Fruit fly (Drosophila melanogaster) whole organism, embryonic: Measurements from ENCODE around the gene CG13829.

Experiments used
- Aef1 ChIP-seq: fragments of 200-800 bp; sonication (Bioruptor generic); IDR thresholded peaks from 3 replicates; pipeline ENCODE4 v1.3.6; 2022; ENCODE audit warnings: missing biosample characterization, missing genetic modification characterization
- Bteb2 ChIP-seq: fragments of 200-800 bp; sonication (Bioruptor generic); optimal IDR thresholded peaks from 2 replicates; lab custom pipeline; 2016; ENCODE audit warnings: missing biosample characterization, missing genetic modification characterization
- CG1024 ChIP-seq: fragments of 200-800 bp; sonication (Bioruptor generic); IDR thresholded peaks from 2 replicates; pipeline ENCODE4 v1.3.6; 2022; ENCODE audit warnings: missing biosample characterization, missing genetic modification characterization
- CG11093 ChIP-seq: fragments of 200-800 bp; sonication (Bioruptor generic); IDR thresholded peaks from 3 replicates; pipeline ENCODE4 v1.3.6; 2022; ENCODE audit warnings: missing biosample characterization, missing genetic modification characterization
- CG12219 ChIP-seq: fragments of 200-800 bp; sonication (Bioruptor generic); optimal IDR thresholded peaks from 3 replicates; lab custom pipeline; 2018; ENCODE audit warnings: missing biosample characterization, mild to moderate bottlenecking, missing genetic modification characterization
- CG15601 ChIP-seq: fragments of 200-800 bp; sonication (Bioruptor generic); optimal IDR thresholded peaks from 3 replicates; lab custom pipeline; 2019; ENCODE audit warnings: missing biosample characterization, mild to moderate bottlenecking, missing genetic modification characterization, moderate library complexity
- CG15696 ChIP-seq: fragments of 200-800 bp; sonication (Bioruptor generic); optimal IDR thresholded peaks from 2 replicates; lab custom pipeline; 2019; ENCODE audit warnings: missing biosample characterization, mild to moderate bottlenecking, missing genetic modification characterization, moderate library complexity
- CG16813 ChIP-seq: fragments of 200-800 bp; sonication (Bioruptor generic); IDR thresholded peaks from 3 replicates; pipeline ENCODE4 v1.3.6; 2022; ENCODE audit warnings: missing biosample characterization, missing genetic modification characterization; ENCODE audit not compliant: partially characterized antibody
- CG17912 ChIP-seq: fragments of 200-800 bp; sonication (Bioruptor generic); optimal IDR thresholded peaks from 2 replicates; lab custom pipeline; 2018; ENCODE audit warnings: missing biosample characterization, mild to moderate bottlenecking, missing genetic modification characterization
- CG32532 ChIP-seq: fragments of 200-800 bp; sonication (Bioruptor generic); IDR thresholded peaks from 2 replicates; pipeline ENCODE4 v1.3.6; 2022; ENCODE audit warnings: missing biosample characterization, missing genetic modification characterization
- CG32767 ChIP-seq: fragments of 200-800 bp; sonication (Bioruptor generic); IDR thresholded peaks from 2 replicates; pipeline ENCODE4 v1.3.6; 2022; ENCODE audit warnings: missing biosample characterization, missing genetic modification characterization
- CG33213 ChIP-seq: fragments of 200-800 bp; sonication (Bioruptor generic); optimal IDR thresholded peaks from 3 replicates; lab custom pipeline; 2016; ENCODE audit warnings: missing biosample characterization, missing genetic modification characterization
- CG3726 ChIP-seq: fragments of 200-800 bp; sonication (Bioruptor generic); IDR thresholded peaks from 3 replicates; pipeline ENCODE4, ENCODE4 v1.3.6; 2022; ENCODE audit warnings: missing biosample characterization, missing genetic modification characterization
- CG4404 ChIP-seq: fragments of 200-800 bp; sonication (Bioruptor generic); IDR thresholded peaks from 2 replicates; pipeline ENCODE4 v1.3.6; 2022; ENCODE audit warnings: missing biosample characterization, missing genetic modification characterization
- CG4617 ChIP-seq: fragments of 200-800 bp; sonication (Bioruptor generic); optimal IDR thresholded peaks from 3 replicates; lab custom pipeline; 2016; ENCODE audit warnings: missing biosample characterization, missing genetic modification characterization, borderline replicate concordance
- CG6854 ChIP-seq: fragments of 200-800 bp; sonication (Bioruptor generic); optimal IDR thresholded peaks from 3 replicates; lab custom pipeline; 2017; ENCODE audit warnings: missing biosample characterization, mild to moderate bottlenecking, missing genetic modification characterization
- CG8290 ChIP-seq, 3 experiments: fragments of 200-800 bp; sonication (Bioruptor generic); optimal IDR thresholded peaks; 2 replicates each; lab custom pipeline; 2016 to 2019; ENCODE audit warnings: missing biosample characterization in 3 of 3, missing genetic modification characterization in 3 of 3, mild to moderate bottlenecking in 2 of 3, moderate library complexity in 1 of 3
- CG8388 ChIP-seq: fragments of 200-800 bp; sonication (Bioruptor generic); optimal IDR thresholded peaks from 2 replicates; lab custom pipeline; 2019; ENCODE audit warnings: missing biosample characterization, mild to moderate bottlenecking, missing genetic modification characterization, moderate library complexity
- CoRest ChIP-seq: fragments of 200-800 bp; sonication (Bioruptor generic); optimal IDR thresholded peaks from 3 replicates; lab custom pipeline; 2018; ENCODE audit warnings: missing biosample characterization, mild to moderate bottlenecking, missing genetic modification characterization, moderate library complexity
- Deaf1 ChIP-seq: fragments of 200-800 bp; optimal IDR thresholded peaks from 3 replicates; lab custom pipeline; 2019; ENCODE audit warnings: missing biosample characterization, mild to moderate bottlenecking, missing genetic modification characterization, moderate library complexity
- HHEX ChIP-seq: fragments of 200-800 bp; sonication (Bioruptor generic); optimal IDR thresholded peaks from 3 replicates; lab custom pipeline; 2017; ENCODE audit warnings: missing biosample characterization, mild to moderate bottlenecking, missing genetic modification characterization, missing genetic modification reagents
- HLH54F ChIP-seq: fragments of 200-800 bp; sonication (Bioruptor generic); optimal IDR thresholded peaks from 3 replicates; lab custom pipeline; 2016; ENCODE audit warnings: missing biosample characterization, missing genetic modification characterization
- Hr39 ChIP-seq: fragments of >200 bp; optimal IDR thresholded peaks from 2 replicates; lab custom pipeline; 2017
- Med ChIP-seq: fragments of 200-800 bp; sonication (Bioruptor generic); peaks from one replicate; lab custom pipeline; 2016; ENCODE audit warnings: missing biosample characterization, missing genetic modification characterization, mild to moderate bottlenecking, inconsistent platforms, moderate library complexity
- Meics ChIP-seq: fragments of 200-800 bp; sonication (Bioruptor generic); optimal IDR thresholded peaks from 2 replicates; lab custom pipeline; 2017; ENCODE audit warnings: missing biosample characterization, mild to moderate bottlenecking, missing genetic modification characterization
- NC2β ChIP-seq: fragments of 200-800 bp; sonication (Bioruptor generic); optimal IDR thresholded peaks from 2 replicates; lab custom pipeline; 2016; ENCODE audit warnings: missing biosample characterization, missing genetic modification characterization
- NfI ChIP-seq: fragments of 200-800 bp; sonication (Bioruptor generic); optimal IDR thresholded peaks from 3 replicates; lab custom pipeline; 2018; ENCODE audit warnings: missing biosample characterization, mild to moderate bottlenecking, missing genetic modification characterization, moderate library complexity
- Oli ChIP-seq: fragments of 200-800 bp; sonication (Bioruptor generic); optimal IDR thresholded peaks from 2 replicates; lab custom pipeline; 2018; ENCODE audit warnings: missing biosample characterization, mild to moderate bottlenecking, missing genetic modification characterization, moderate library complexity
- PHDP ChIP-seq: fragments of 200-800 bp; sonication (Bioruptor generic); optimal IDR thresholded peaks from 3 replicates; lab custom pipeline; 2018; ENCODE audit warnings: missing biosample characterization, mild to moderate bottlenecking, missing genetic modification characterization, moderate library complexity
- Ravus ChIP-seq: fragments of 200-800 bp; sonication (Bioruptor generic); IDR thresholded peaks from 2 replicates; pipeline ENCODE4 v1.3.6; 2022; ENCODE audit warnings: missing biosample characterization, missing genetic modification characterization
- Rfx ChIP-seq: fragments of 200-800 bp; sonication (Bioruptor generic); IDR thresholded peaks from 2 replicates; pipeline ENCODE4 v1.3.6; 2022; ENCODE audit warnings: missing biosample characterization, missing genetic modification characterization
- amos ChIP-seq: fragments of 200-800 bp; sonication (Bioruptor generic); IDR thresholded peaks from 2 replicates; pipeline ENCODE4 v1.3.6; 2022; ENCODE audit warnings: missing biosample characterization, missing genetic modification characterization; ENCODE audit not compliant: partially characterized antibody
- chif ChIP-seq, 2 experiments: fragments of 200-800 bp; sonication (Bioruptor generic); optimal IDR thresholded peaks; 3 replicates each; lab custom pipeline; 2016; ENCODE audit warnings: missing biosample characterization in 2 of 2, missing genetic modification characterization in 2 of 2
- chm ChIP-seq: fragments of 200-800 bp; sonication (Bioruptor generic); IDR thresholded peaks from 2 replicates; pipeline ENCODE4 v1.3.6; 2022; ENCODE audit warnings: missing biosample characterization, missing genetic modification characterization
- corto ChIP-seq: fragments of 200-800 bp; sonication (Bioruptor generic); optimal IDR thresholded peaks from 2 replicates; lab custom pipeline; 2016; ENCODE audit warnings: missing biosample characterization, mild to moderate bottlenecking, missing genetic modification characterization, moderate library complexity
- croc ChIP-seq: fragments of 200-800 bp; sonication (Bioruptor generic); conservative IDR thresholded peaks from 3 replicates; pipeline ENCODE4 v1.3.6; 2022; ENCODE audit warnings: missing biosample characterization, missing genetic modification characterization
- fu2 ChIP-seq: fragments of 200-800 bp; sonication (Bioruptor generic); optimal IDR thresholded peaks from 2 replicates; lab custom pipeline; 2016; ENCODE audit warnings: missing biosample characterization, missing genetic modification characterization
- grn ChIP-seq: fragments of 200-800 bp; sonication (Bioruptor generic); optimal IDR thresholded peaks from 3 replicates; lab custom pipeline; 2017; ENCODE audit warnings: missing biosample characterization, missing genetic modification characterization
- her ChIP-seq: fragments of 200-800 bp; sonication (Bioruptor generic); optimal IDR thresholded peaks from 2 replicates; lab custom pipeline; 2016; ENCODE audit warnings: missing biosample characterization, missing genetic modification characterization
- hth ChIP-seq: fragments of >200 bp; optimal IDR thresholded peaks from 2 replicates; lab custom pipeline; 2017; ENCODE audit warnings: inconsistent platforms
- kay ChIP-seq: fragments of 200-800 bp; sonication (Bioruptor generic); optimal IDR thresholded peaks from 2 replicates; lab custom pipeline; 2016; ENCODE audit warnings: missing biosample characterization, missing genetic modification characterization
- oc ChIP-seq: fragments of 200-800 bp; sonication (Bioruptor generic); optimal IDR thresholded peaks from 2 replicates; lab custom pipeline; 2018; ENCODE audit warnings: missing biosample characterization, mild to moderate bottlenecking, missing genetic modification characterization, moderate library complexity
- pho ChIP-seq: fragments of 200-800 bp; sonication (Bioruptor generic); optimal IDR thresholded peaks from 2 replicates; lab custom pipeline; 2016; ENCODE audit warnings: missing biosample characterization, missing genetic modification characterization
- seq ChIP-seq: fragments of 200-800 bp; sonication (Bioruptor generic); IDR thresholded peaks from 2 replicates; pipeline ENCODE4 v1.3.6; 2022; ENCODE audit warnings: missing biosample characterization, missing genetic modification characterization
- sima ChIP-seq: fragments of 200-800 bp; sonication (Bioruptor generic); optimal IDR thresholded peaks from 2 replicates; lab custom pipeline; 2016; ENCODE audit warnings: missing biosample characterization, missing genetic modification characterization
- sisA ChIP-seq: fragments of 200-800 bp; sonication (Bioruptor generic); IDR thresholded peaks from 2 replicates; pipeline ENCODE4 v1.3.6; 2022; ENCODE audit warnings: missing biosample characterization, missing genetic modification characterization
- sug ChIP-seq: fragments of 200-800 bp; optimal IDR thresholded peaks from 2 replicates; lab custom pipeline; 2019; ENCODE audit warnings: missing biosample characterization, mild to moderate bottlenecking, missing genetic modification characterization, moderate library complexity
- tll ChIP-seq, 2 experiments: fragments of 200-800 bp in 1 of 2; fragments of >200 bp in 1 of 2; sonication (Bioruptor generic) in 1 of 2; optimal IDR thresholded peaks; 2 replicates each; lab custom pipeline; 2017 to 2019; ENCODE audit warnings: missing biosample characterization in 2 of 2, missing genetic modification characterization in 2 of 2, mild to moderate bottlenecking in 1 of 2, moderate library complexity in 1 of 2
- unc-4 ChIP-seq: fragments of 200-800 bp; sonication (Bioruptor generic); IDR thresholded peaks from 2 replicates; pipeline ENCODE4 v1.3.6; 2022; ENCODE audit warnings: missing biosample characterization, missing genetic modification characterization; ENCODE audit not compliant: partially characterized antibody

Gene CG13829

dm6 chr3R:23112680-23113362 lies 48.3 kb downstream of the CG13829 start, which contains the start of gene Cow (continued):
- TF ChIP-seq CG4617 (no peak), Hr39 (lab: Kevin White, UChicago) (no peak), CG16813 (no peak), amos (GFP tag; lab: Robert Waterston, UW) (no peak), Oli (peak; percentile 52), CG15696 (tag; lab: Kevin White, UChicago) (no peak), grn (GFP tag; lab: Kevin White, UChicago) (no peak), her (GFP tag; lab: Kevin White, UChicago) (peak; percentile 32), oc (tag; lab: Kevin White, UChicago) (no peak), CG8290 (GFP tag; optimal IDR thresholded peaks at IDR 0.05; lab: Kevin White, UChicago) (no peak), CG8290 (tag; optimal IDR thresholded peaks at IDR 0.05; lab: Kevin White, UChicago) (peak in 1 of 2 experiments; percentile 85), CG15601 (no peak), NfI (GFP tag; lab: Kevin White, UChicago) (peak; percentile 55), Rfx (GFP tag; lab: Robert Waterston, UW) (peak; percentile 77), sima (GFP tag; lab: Kevin White, UChicago) (no peak), Bteb2 (GFP tag; lab: Kevin White, UChicago) (peak; percentile 54), PHDP (tag; lab: Kevin White, UChicago) (peak; percentile 69), Aef1 (GFP tag; lab: Robert Waterston, UW) (peak; percentile 60; the same call in 2 of the 3 replicates), fu2 (GFP tag; lab: Kevin White, UChicago) (peak; percentile 9), CG8388 (GFP tag; lab: Kevin White, UChicago) (peak; percentile 23), Deaf1 (tag; lab: Kevin White, UChicago) (peak; percentile 55), NC2β (GFP tag; lab: Kevin White, UChicago) (no peak), sisA (GFP tag; lab: Robert Waterston, UW) (peak; percentile 37; the same call in 1 of the 2 replicates), CG12219 (GFP tag; lab: Kevin White, UChicago) (peak; percentile 18), CG11093 (no peak), tll (GFP tag; optimal IDR thresholded peaks at IDR 0.05; lab: Kevin White, UChicago) (no peak), seq (GFP tag; lab: Robert Waterston, UW) (peak; percentile 60; the same call in 1 of the 2 replicates), HLH54F (GFP tag; lab: Kevin White, UChicago) (peak; percentile 59), chm (GFP tag; lab: Robert Waterston, UW) (no peak), CG4404 (no peak; the same call in 1 of the 2 replicates), CG6854 (GFP tag; lab: Kevin White, UChicago) (peak; percentile 69), Med (GFP tag; lab: Kevin White, UChicago) (peak; percentile 94), croc (GFP tag; lab: Robert Waterston, UW) (no peak), CoRest (peak; percentile 54), chif (GFP tag; optimal IDR thresholded peaks at IDR 0.05; lab: Kevin White, UChicago) (peak in 1 of 2 experiments; percentile 46), unc-4 (no peak), HHEX (GFP tag; lab: Kevin White, UChicago) (peak; percentile 66), CG3726 (GFP tag; lab: Robert Waterston, UW) (0 out of 3 replicates have a peak, but pooled peaks have one; percentile 50), Meics (GFP tag; lab: Kevin White, UChicago) (peak; percentile 84), CG17912 (no peak), CG1024 (GFP tag; lab: Robert Waterston, UW) (no peak), hth (lab: Kevin White, UChicago) (no peak), Ravus (GFP tag; lab: Robert Waterston, UW) (no peak), CG32767 (GFP tag; lab: Robert Waterston, UW) (peak; percentile 58; the same call in 1 of the 2 replicates), sug (peak; percentile 23), CG33213 (peak; percentile 15), kay (peak; percentile 36), corto (GFP tag; lab: Kevin White, UChicago) (no peak), CG32532 (GFP tag; lab: Robert Waterston, UW) (peak; percentile 78), pho (GFP tag; lab: Kevin White, UChicago) (peak; percentile 69)
